Fruit fly (Drosophila melanogaster): ENCODE data around the gene Mcm6.

Gene Mcm6

dm6 chrX:6677826-6678489 is 3.8 kb downstream of the Mcm6 start, which contains the start of gene Fum1 (continued):
- TF ChIP-seq CG30020 (tag; optimal IDR thresholded peaks at IDR 0.05) (peak; percentile 18), CG7987 (GFP tag; optimal IDR thresholded peaks at IDR 0.05) (no peak), oc (tag; optimal IDR thresholded peaks at IDR 0.05) (no peak), twi (tag; optimal IDR thresholded peaks at IDR 0.05) (no peak), CG17361 (GFP tag; IDR thresholded peaks at IDR 0.05) (peak; percentile 19; the same call in 1 of the 3 replicates), gcm (GFP tag; optimal IDR thresholded peaks at IDR 0.05) (no peak), pum (GFP tag; optimal IDR thresholded peaks at IDR 0.05) (no peak), CG13296 (GFP tag; optimal IDR thresholded peaks at IDR 0.05) (no peak), CG15011 (GFP tag; optimal IDR thresholded peaks at IDR 0.05) (no peak), CG4820 (GFP tag; optimal IDR thresholded peaks at IDR 0.05) (no peak), sens (GFP tag) (peak; percentile 84), Trl (optimal IDR thresholded peaks at IDR 0.05) (no peak), Trl (GFP tag; optimal IDR thresholded peaks at IDR 0.05) (peak; percentile 10), CG18476 (GFP tag; optimal IDR thresholded peaks at IDR 0.05) (no peak), CG10431 (GFP tag; optimal IDR thresholded peaks at IDR 0.05) (no peak), CG8359 (GFP tag; optimal IDR thresholded peaks at IDR 0.05; ENCODE audit: borderline replicate concordance) (no peak), CG15479 (GFP tag; optimal IDR thresholded peaks at IDR 0.05) (no peak), pnt (GFP tag; optimal IDR thresholded peaks at IDR 0.05) (no peak), Dad (GFP tag; optimal IDR thresholded peaks at IDR 0.05) (no peak), sd (tag; optimal IDR thresholded peaks at IDR 0.05) (no peak), CG13287 (GFP tag; IDR thresholded peaks at IDR 0.05; ENCODE audit: partially characterized antibody) (peak; percentile 94), CG17612 (GFP tag; IDR thresholded peaks at IDR 0.05) (no peak), Ada2b (GFP tag; IDR thresholded peaks at IDR 0.05) (no peak), chif (GFP tag; optimal IDR thresholded peaks at IDR 0.05) (no peak), Oaz (GFP tag; IDR thresholded peaks at IDR 0.05) (no peak), zfh2 (GFP tag; optimal IDR thresholded peaks at IDR 0.05) (peak; percentile 45), Ravus (GFP tag; IDR thresholded peaks at IDR 0.05) (no peak), CG14050 (GFP tag; IDR thresholded peaks at IDR 0.05) (no peak), CG3163 (GFP tag; optimal IDR thresholded peaks at IDR 0.05) (no peak), luna (GFP tag; optimal IDR thresholded peaks at IDR 0.05) (no peak), corto (GFP tag; optimal IDR thresholded peaks at IDR 0.05) (no peak), Lpt (GFP tag; optimal IDR thresholded peaks at IDR 0.05) (no peak), scrt (GFP tag; optimal IDR thresholded peaks at IDR 0.05) (no peak), HLH4C (GFP tag; IDR thresholded peaks at IDR 0.05; ENCODE audit: partially characterized antibody) (peak; percentile 92), CG15696 (tag; optimal IDR thresholded peaks at IDR 0.05) (no peak), lmd (GFP tag; IDR thresholded peaks at IDR 0.05) (no peak), ap (GFP tag; IDR thresholded peaks at IDR 0.05) (no peak), Stat92E (GFP tag; optimal IDR thresholded peaks at IDR 0.05) (peak in 1 of 3 experiments; percentile 57), CG14014 (GFP tag; IDR thresholded peaks at IDR 0.05) (no peak), CG6272 (GFP tag; IDR thresholded peaks at IDR 0.05) (no peak), tin (GFP tag; optimal IDR thresholded peaks at IDR 0.05) (no peak), NC2β (GFP tag; optimal IDR thresholded peaks at IDR 0.05) (no peak), sna (GFP tag; IDR thresholded peaks at IDR 0.05; ENCODE audit: partially characterized antibody) (peak; percentile 95), vnd (GFP tag; IDR thresholded peaks at IDR 0.05; ENCODE audit: partially characterized antibody) (peak; percentile 89), CG31365 (tag; optimal IDR thresholded peaks at IDR 0.05) (no peak), Eip74EF (GFP tag; optimal IDR thresholded peaks at IDR 0.05) (peak in 1 of 2 experiments; percentile 4), gsb-n (tag; optimal IDR thresholded peaks at IDR 0.05) (no peak), MBD-R2 (GFP tag; IDR thresholded peaks at IDR 0.05) (peak; percentile 72), CG17802 (tag; optimal IDR thresholded peaks at IDR 0.05) (no peak), CG30431 (GFP tag; optimal IDR thresholded peaks at IDR 0.05) (no peak)
